Worm (Caenorhabditis elegans) whole organism, midembryonic: ENCODE data around the gene txt-13.

Experiments used
- T22C8.4 ChIP-seq: fragments of 200-800 bp; sonication (Bioruptor generic); IDR thresholded peaks from 2 replicates; pipeline ENCODE4 v1.3.6; 2022; ENCODE audit warnings: missing genetic modification characterization, missing compliant biosample characterization
- flt-1 ChIP-seq: fragments of 200-800 bp; sonication (Bioruptor generic); IDR thresholded peaks from 2 replicates; pipeline ENCODE4 v1.3.6; 2022; ENCODE audit warnings: missing genetic modification characterization, missing compliant biosample characterization
- med-1 ChIP-seq: sonication (generic microtip); optimal IDR thresholded peaks from 2 replicates; lab custom pipeline; 2017; ENCODE audit warnings: missing genetic modification characterization, mild to moderate bottlenecking, missing compliant biosample characterization, antibody characterized with exemption, missing genetic modification reagents; ENCODE audit not compliant: insufficient read depth
- ztf-23 ChIP-seq: fragments of 200-800 bp; sonication (Bioruptor generic); IDR thresholded peaks from 2 replicates; pipeline ENCODE4 v1.3.6; 2022; ENCODE audit warnings: missing genetic modification reagents, missing genetic modification characterization, missing compliant biosample characterization
- ztf-29 ChIP-seq: fragments of 200-800 bp; sonication (Bioruptor generic); IDR thresholded peaks from 2 replicates; pipeline ENCODE4 v1.3.6; 2022; ENCODE audit warnings: missing genetic modification reagents, missing genetic modification characterization, missing compliant biosample characterization

DNA sequence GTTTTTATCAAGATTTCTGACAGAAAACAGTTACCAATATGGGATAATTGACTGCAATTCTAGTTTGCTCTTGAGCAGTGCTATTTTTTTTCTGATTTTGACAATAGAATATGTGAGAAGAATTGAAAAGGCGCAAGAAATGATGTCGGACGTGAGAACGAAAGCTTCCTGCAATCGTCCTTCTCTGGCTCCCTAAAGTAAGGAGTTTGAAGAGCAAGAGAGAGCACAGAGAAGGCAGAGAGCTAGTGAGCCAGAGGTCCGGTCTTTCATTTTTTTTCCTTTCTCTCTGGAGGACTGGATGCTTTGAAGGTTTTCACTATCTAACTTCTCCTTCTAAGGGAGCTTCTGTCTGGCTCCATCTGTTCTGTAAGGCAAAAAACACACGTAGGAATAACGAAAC, 20.2 kb upstream of the txt-13 start:
- no peak for TF ChIP-seq ztf-29 (GFP tag; lab: Robert Waterston, UW)
- TF ChIP-seq flt-1 (GFP tag; lab: Robert Waterston, UW), result no peak
- no peak for TF ChIP-seq T22C8.4 (GFP tag; lab: Robert Waterston, UW)
- TF ChIP-seq ztf-23, result no peak
- TF ChIP-seq med-1 (GFP tag; lab: Kevin White, UChicago), result no peak
